Worm (Caenorhabditis elegans) whole organism, L4 larva: ENCODE measurements around the gene F59C12.4.

Experiments used
- F26F4.8 ChIP-seq: fragments of 200-800 bp; sonication (Bioruptor generic); conservative IDR thresholded peaks from 2 replicates; pipeline ENCODE4 v1.3.6; 2022; ENCODE audit warnings: missing genetic modification characterization, missing compliant biosample characterization
- Y105C5A.15 ChIP-seq: fragments of 200-800 bp; sonication (Bioruptor generic); IDR thresholded peaks from 2 replicates; pipeline ENCODE4 v1.3.6; 2022; ENCODE audit warnings: missing genetic modification characterization, missing compliant biosample characterization
- aha-1 ChIP-seq: fragments of 150-350 bp; peaks from one replicate; lab custom pipeline; 2014; ENCODE audit warnings: missing biosample characterization, missing genetic modification characterization
- ama-1 ChIP-seq: fragments of 150-350 bp; optimal IDR thresholded peaks from 2 replicates; lab custom pipeline; 2014; ENCODE audit warnings: inconsistent platforms, mixed read lengths
- ceh-20 ChIP-seq: fragments of 200-800 bp; sonication (Bioruptor generic); IDR thresholded peaks from 2 replicates; pipeline ENCODE4 v1.3.6; 2022; ENCODE audit warnings: missing genetic modification reagents, missing genetic modification characterization, missing compliant biosample characterization
- ceh-28 ChIP-seq: fragments of 150-350 bp; optimal IDR thresholded peaks from 2 replicates; lab custom pipeline; 2014; ENCODE audit warnings: missing biosample characterization, missing genetic modification reagents, missing genetic modification characterization
- cey-2 ChIP-seq: sonication (generic microtip); optimal IDR thresholded peaks from 3 replicates; lab custom pipeline; 2017; ENCODE audit warnings: missing genetic modification characterization, mild to moderate bottlenecking, missing compliant biosample characterization, antibody characterized with exemption, borderline replicate concordance; ENCODE audit not compliant: insufficient read depth
- daf-16 ChIP-seq, 3 experiments: sonication (generic microtip); optimal IDR thresholded peaks; 2 replicates each; lab custom pipeline; 2016 to 2017; ENCODE audit warnings: missing genetic modification characterization in 3 of 3, missing genetic modification reagents in 3 of 3, mild to moderate bottlenecking in 2 of 3, missing compliant biosample characterization in 2 of 3, missing biosample characterization in 1 of 3, moderate library complexity in 1 of 3
- duxl-1 ChIP-seq: sonication (generic microtip); optimal IDR thresholded peaks from 2 replicates; lab custom pipeline; 2016; ENCODE audit warnings: mild to moderate bottlenecking, missing genetic modification characterization, moderate library complexity, missing compliant biosample characterization; ENCODE audit not compliant: poor library complexity
- fkh-10 ChIP-seq: fragments of 150-350 bp; optimal IDR thresholded peaks from 2 replicates; lab custom pipeline; 2014; ENCODE audit warnings: missing biosample characterization, missing genetic modification reagents, missing genetic modification characterization
- gei-8 ChIP-seq: fragments of 200-800 bp; sonication (Bioruptor generic); optimal IDR thresholded peaks from 2 replicates; lab custom pipeline; 2018; ENCODE audit warnings: mild to moderate bottlenecking, missing genetic modification characterization, missing compliant biosample characterization
- hif-1 ChIP-seq, 2 experiments: sonication (generic microtip); optimal IDR thresholded peaks; 2 replicates each; lab custom pipeline; 2016 to 2017; ENCODE audit warnings: missing compliant biosample characterization in 2 of 2, missing genetic modification characterization in 2 of 2, missing genetic modification reagents in 2 of 2, missing genotype in 2 of 2, mild to moderate bottlenecking in 1 of 2
- hlh-11 ChIP-seq: fragments of 200-800 bp; sonication (Bioruptor generic); optimal IDR thresholded peaks from 2 replicates; lab custom pipeline; 2018; ENCODE audit warnings: mild to moderate bottlenecking, missing genetic modification characterization, missing compliant biosample characterization
- hlh-30 ChIP-seq: sonication (generic microtip); optimal IDR thresholded peaks from 2 replicates; lab custom pipeline; 2017; ENCODE audit warnings: antibody characterized with exemption, mild to moderate bottlenecking, missing genetic modification characterization, missing compliant biosample characterization; ENCODE audit not compliant: insufficient read depth
- hmg-1.1 ChIP-seq: fragments of 200-800 bp; sonication (Bioruptor generic); IDR thresholded peaks from 2 replicates; pipeline ENCODE4 v1.3.6; 2022; ENCODE audit warnings: missing genetic modification reagents, missing genetic modification characterization, missing compliant biosample characterization
- jun-1 ChIP-seq: fragments of 150-350 bp; optimal IDR thresholded peaks from 2 replicates; lab custom pipeline; 2014; ENCODE audit warnings: missing biosample characterization, missing genetic modification reagents, missing genetic modification characterization
- lim-7 ChIP-seq: fragments of 200-800 bp; sonication (Bioruptor generic); IDR thresholded peaks from 2 replicates; pipeline ENCODE4 v1.3.6; 2022; ENCODE audit warnings: missing genetic modification characterization, missing compliant biosample characterization
- lin-29 ChIP-seq: fragments of 200-800 bp; sonication (Bioruptor generic); IDR thresholded peaks from 2 replicates; pipeline ENCODE4 v1.3.6; 2022; ENCODE audit warnings: missing genetic modification reagents, missing genetic modification characterization, missing compliant biosample characterization
- lin-39 ChIP-seq: fragments of 150-350 bp; optimal IDR thresholded peaks from 2 replicates; lab custom pipeline; 2014; ENCODE audit warnings: missing biosample characterization, missing genetic modification reagents, missing genetic modification characterization
- lsy-2 ChIP-seq, 2 experiments: fragments of 150-350 bp in 1 of 2; sonication (generic microtip) in 1 of 2; optimal IDR thresholded peaks; 2 replicates each; lab custom pipeline; 2014 to 2017; ENCODE audit warnings: missing biosample characterization in 2 of 2, missing genetic modification characterization in 2 of 2
- madf-9 ChIP-seq: fragments of 200-800 bp; sonication (Bioruptor generic); conservative IDR thresholded peaks from 2 replicates; pipeline ENCODE4 v1.3.6; 2022; ENCODE audit warnings: missing genetic modification reagents, missing genetic modification characterization, missing compliant biosample characterization
- mdt-29 ChIP-seq: fragments of 200-800 bp; sonication (Bioruptor generic); IDR thresholded peaks from 2 replicates; pipeline ENCODE4 v1.3.6; 2022; ENCODE audit warnings: missing genetic modification reagents, missing genetic modification characterization, missing compliant biosample characterization
- mep-1 ChIP-seq: fragments of 150-350 bp; sonication (generic microtip); optimal IDR thresholded peaks from 3 replicates; lab custom pipeline; 2014; ENCODE audit warnings: missing biosample characterization, missing genetic modification characterization
- mes-2 ChIP-seq: sonication (generic microtip); optimal IDR thresholded peaks from 2 replicates; lab custom pipeline; 2016; ENCODE audit warnings: missing genotype, mild to moderate bottlenecking, missing genetic modification characterization, missing compliant biosample characterization; ENCODE audit not compliant: poor library complexity, severe bottlenecking
- mxl-2 ChIP-seq: fragments of 200-800 bp; sonication (Bioruptor generic); conservative IDR thresholded peaks from 2 replicates; pipeline ENCODE4 v1.3.6; 2022; ENCODE audit warnings: missing genetic modification reagents, missing genetic modification characterization, missing compliant biosample characterization
- nhr-10 ChIP-seq: fragments of 150-350 bp; optimal IDR thresholded peaks from 2 replicates; lab custom pipeline; 2014; ENCODE audit warnings: missing biosample characterization, missing genetic modification characterization
- nhr-111 ChIP-seq: fragments of 200-800 bp; sonication (Bioruptor generic); optimal IDR thresholded peaks from 2 replicates; lab custom pipeline; 2018; ENCODE audit warnings: mild to moderate bottlenecking, missing genetic modification characterization, missing compliant biosample characterization
- nhr-237 ChIP-seq: sonication (generic microtip); optimal IDR thresholded peaks from 2 replicates; lab custom pipeline; 2017; ENCODE audit warnings: missing biosample characterization, missing genetic modification characterization
- nhr-28 ChIP-seq: fragments of 150-350 bp; optimal IDR thresholded peaks from 2 replicates; lab custom pipeline; 2014; ENCODE audit warnings: missing biosample characterization, missing genetic modification characterization
- rbr-2 ChIP-seq: sonication (generic microtip); optimal IDR thresholded peaks from 2 replicates; lab custom pipeline; 2016; ENCODE audit warnings: missing genotype, missing genetic modification characterization, missing compliant biosample characterization
- saeg-2 ChIP-seq: fragments of 200-800 bp; sonication (Bioruptor generic); IDR thresholded peaks from 2 replicates; pipeline ENCODE4 v1.3.6; 2022; ENCODE audit warnings: missing genetic modification reagents, missing genetic modification characterization, missing compliant biosample characterization
- sdz-12 ChIP-seq: fragments of 200-800 bp; sonication (Bioruptor generic); optimal IDR thresholded peaks from 2 replicates; lab custom pipeline; 2018; ENCODE audit warnings: mild to moderate bottlenecking, missing genetic modification characterization, missing compliant biosample characterization
- set-16 ChIP-seq: fragments of 200-800 bp; sonication (Bioruptor generic); IDR thresholded peaks from 2 replicates; pipeline ENCODE4 v1.3.6; 2022; ENCODE audit warnings: missing genetic modification reagents, missing genetic modification characterization, missing compliant biosample characterization
- tag-97 ChIP-seq: fragments of 200-800 bp; sonication (Bioruptor generic); IDR thresholded peaks from 2 replicates; pipeline ENCODE4 v1.3.6; 2022; ENCODE audit warnings: missing genetic modification characterization, missing compliant biosample characterization
- tra-1 ChIP-seq: fragments of 200-800 bp; sonication (Bioruptor generic); IDR thresholded peaks from 2 replicates; pipeline ENCODE4 v1.3.6; 2022; ENCODE audit warnings: missing genetic modification reagents, missing genetic modification characterization, missing compliant biosample characterization

F59C12.4 gene

ce11 chrX:16612293-16612946, 10.0 kb upstream of the F59C12.4 start (continued):
- TF ChIP-seq hif-1 (tag; optimal IDR thresholded peaks at IDR 0.05; lab: Kevin White, UChicago) (peak; percentile 69 to 93), F26F4.8 (GFP tag; lab: Robert Waterston, UW) (no peak), saeg-2 (GFP tag; lab: Robert Waterston, UW) (peak; percentile 92), gei-8 (peak; percentile 93), madf-9 (peak; percentile 92), tag-97 (GFP tag; lab: Robert Waterston, UW) (no peak), nhr-111 (GFP tag; lab: Kevin White, UChicago) (peak; percentile 39), ama-1 (peak; percentile 48), ceh-20 (GFP tag; lab: Robert Waterston, UW) (peak; percentile 95), duxl-1 (tag; lab: Kevin White, UChicago) (peak; percentile 29), mxl-2 (GFP tag; lab: Robert Waterston, UW) (0 out of 2 replicates have a peak, but pooled peaks have one; percentile 14), fkh-10 (GFP tag; lab: Kevin White, UChicago) (peak; percentile 57), cey-2 (tag; lab: Kevin White, UChicago) (peak; percentile 39), lsy-2 (tag; optimal IDR thresholded peaks at IDR 0.05; lab: Kevin White, UChicago) (peak; percentile 86 to 87), lin-39 (tag; lab: Kevin White, UChicago) (peak; percentile 28), sdz-12 (GFP tag; lab: Kevin White, UChicago) (peak; percentile 75)

- TF ChIP-seq nhr-28 (tag; lab: Kevin White, UChicago), result peak; percentile 15
- 0 out of 2 replicates have a peak, but pooled peaks have one; percentile 14 for TF ChIP-seq tra-1
- peak; percentile 61 for TF ChIP-seq hlh-30 (tag; lab: Kevin White, UChicago)
- TF ChIP-seq rbr-2 (tag; lab: Kevin White, UChicago), result peak; percentile 35
- TF ChIP-seq mep-1, result peak; percentile 7
- no peak for TF ChIP-seq nhr-10 (tag; lab: Kevin White, UChicago)
- TF ChIP-seq lin-29 (GFP tag; lab: Robert Waterston, UW), result no peak
- TF ChIP-seq mes-2 (tag; lab: Kevin White, UChicago), result peak; percentile 37
- TF ChIP-seq hmg-1.1 (GFP tag; lab: Robert Waterston, UW), result peak; percentile 46
- peak in 1 of 2 experiments; percentile 80 for TF ChIP-seq daf-16 (GFP tag; optimal IDR thresholded peaks at IDR 0.05; lab: Kevin White, UChicago)
- peak; percentile 9 for TF ChIP-seq daf-16 (tag; optimal IDR thresholded peaks at IDR 0.05; lab: Kevin White, UChicago)
- no peak for TF ChIP-seq Y105C5A.15 (GFP tag; lab: Robert Waterston, UW)
- TF ChIP-seq hlh-11, result peak; percentile 60
- TF ChIP-seq aha-1, result peak; percentile 62
- no peak for TF ChIP-seq nhr-237
- no peak for TF ChIP-seq mdt-29 (GFP tag; lab: Robert Waterston, UW)
- TF ChIP-seq cey-2 (tag; lab: Kevin White, UChicago), result no peak
- TF ChIP-seq jun-1 (tag; lab: Kevin White, UChicago), result peak; percentile 8
- TF ChIP-seq ceh-28 (tag; lab: Kevin White, UChicago), result peak; percentile 34
- TF ChIP-seq lin-39 (tag; lab: Kevin White, UChicago), result no peak
- no peak for TF ChIP-seq lim-7 (GFP tag; lab: Robert Waterston, UW)
- TF ChIP-seq set-16 (GFP tag; lab: Robert Waterston, UW), result 0 out of 2 replicates have a peak, but pooled peaks have one; percentile 20
Measured at ce11 chrX:16611333-16612043, 9.1 kb upstream of the F59C12.4 start.
